Fruit fly (Drosophila melanogaster): Measurements from ENCODE around the gene CG6244.

The CG6244 gene

DNA sequence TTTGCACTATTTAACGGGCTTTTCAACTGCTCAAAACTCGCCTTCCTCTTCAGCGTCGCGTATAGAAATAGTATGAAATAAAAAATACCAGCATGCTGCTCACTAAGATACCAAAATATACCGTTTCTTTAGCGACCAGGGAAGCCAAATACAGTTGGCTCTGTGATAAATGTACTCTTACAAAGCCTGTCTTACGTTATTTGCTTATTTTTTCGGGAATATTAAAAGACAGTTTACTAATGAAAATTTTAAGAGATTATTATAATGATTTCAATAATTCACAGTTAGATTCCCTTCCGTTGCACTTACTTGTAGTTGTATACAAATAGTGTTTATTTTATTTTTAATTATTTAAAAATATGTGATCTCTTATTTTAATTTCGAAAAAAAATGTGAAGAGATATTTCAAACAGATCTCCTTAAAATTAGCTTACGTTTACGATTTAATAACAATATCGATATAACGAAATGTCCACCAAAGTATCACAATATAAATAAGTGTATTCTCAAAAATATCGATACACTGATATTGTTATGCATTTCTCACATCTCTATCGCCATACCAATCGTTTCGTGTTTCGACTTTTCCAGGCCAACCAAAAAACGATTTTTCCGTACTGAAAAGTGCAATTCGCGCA, 18.3 kb downstream of the CG6244 start, which contains the start of the genes DCP2 and dbo (continued):
- TF ChIP-seq danr (GFP tag; IDR thresholded peaks at IDR 0.05) (no peak), nerfin-1 (tag; optimal IDR thresholded peaks at IDR 0.05) (peak; percentile 28), CG4360 (GFP tag; IDR thresholded peaks at IDR 0.05) (no peak), CG18262 (tag; optimal IDR thresholded peaks at IDR 0.05) (peak; percentile 68), Drgx (GFP tag; IDR thresholded peaks at IDR 0.05) (peak; percentile 65), Sox100B (GFP tag; optimal IDR thresholded peaks at IDR 0.05) (peak; percentile 73), CG16813 (GFP tag; IDR thresholded peaks at IDR 0.05; ENCODE audit: partially characterized antibody) (peak; percentile 88), BEAF-32 (GFP tag; optimal IDR thresholded peaks at IDR 0.05) (peak; percentile 87), CG15073 (GFP tag; optimal IDR thresholded peaks at IDR 0.05) (peak; percentile 0), eyg (GFP tag; optimal IDR thresholded peaks at IDR 0.05) (no peak), CG13624 (GFP tag; optimal IDR thresholded peaks at IDR 0.05) (no peak), MBD-R2 (GFP tag; IDR thresholded peaks at IDR 0.05) (peak; percentile 20; the same call in 1 of the 2 replicates), Mes4 (GFP tag; optimal IDR thresholded peaks at IDR 0.05) (no peak), CG8290 (GFP tag; optimal IDR thresholded peaks at IDR 0.05) (no peak), CG8290 (tag; optimal IDR thresholded peaks at IDR 0.05) (peak in 1 of 2 experiments; percentile 52), NfI (GFP tag; optimal IDR thresholded peaks at IDR 0.05) (peak; percentile 77), nom (GFP tag; optimal IDR thresholded peaks at IDR 0.05) (no peak), fd3F (GFP tag; optimal IDR thresholded peaks at IDR 0.05) (peak; percentile 74), croc (GFP tag; conservative IDR thresholded peaks at IDR 0.05) (peak; percentile 47), CG5180 (GFP tag; optimal IDR thresholded peaks at IDR 0.05) (peak; percentile 15), Spps (tag; optimal IDR thresholded peaks at IDR 0.05) (no peak), z (GFP tag; IDR thresholded peaks at IDR 0.05) (no peak), CG14965 (GFP tag; optimal IDR thresholded peaks at IDR 0.05; ENCODE audit: borderline replicate concordance) (no peak), sqz (GFP tag; optimal IDR thresholded peaks at IDR 0.05) (no peak), CG15696 (tag; optimal IDR thresholded peaks at IDR 0.05) (peak; percentile 58), CG17568 (GFP tag; optimal IDR thresholded peaks at IDR 0.05) (no peak), CG12391 (tag; optimal IDR thresholded peaks at IDR 0.05) (peak; percentile 81), gcm (GFP tag; optimal IDR thresholded peaks at IDR 0.05) (peak; percentile 22), sens (GFP tag) (peak; percentile 67), slou (GFP tag; optimal IDR thresholded peaks at IDR 0.05) (no peak), nmo (GFP tag; optimal IDR thresholded peaks at IDR 0.05) (peak; percentile 65), CG6654 (GFP tag; optimal IDR thresholded peaks at IDR 0.05) (no peak), Hmr (GFP tag; optimal IDR thresholded peaks at IDR 0.05) (peak; percentile 54), CG10654 (GFP tag; optimal IDR thresholded peaks at IDR 0.05) (peak; percentile 47), Hey (tag; optimal IDR thresholded peaks at IDR 0.05) (no peak), CG6689 (GFP tag; IDR thresholded peaks at IDR 0.05) (peak; percentile 59; the same call in 1 of the 2 replicates), CG18599 (GFP tag; optimal IDR thresholded peaks at IDR 0.05) (peak; percentile 64), CG6854 (GFP tag; optimal IDR thresholded peaks at IDR 0.05) (no peak), kni (GFP tag; optimal IDR thresholded peaks at IDR 0.05) (no peak), chif (GFP tag; optimal IDR thresholded peaks at IDR 0.05) (peak in 1 of 2 experiments; percentile 54), Neu2 (GFP tag; optimal IDR thresholded peaks at IDR 0.05; ENCODE audit: borderline replicate concordance) (no peak), Lhr (GFP tag; optimal IDR thresholded peaks at IDR 0.05) (peak; percentile 21), CG11085 (GFP tag; IDR thresholded peaks at IDR 0.05) (peak; percentile 57), Fer1 (GFP tag; optimal IDR thresholded peaks at IDR 0.05) (peak; percentile 36), scrt (GFP tag; optimal IDR thresholded peaks at IDR 0.05) (no peak), unc-4 (GFP tag; IDR thresholded peaks at IDR 0.05; ENCODE audit: partially characterized antibody) (peak; percentile 81), yki (optimal IDR thresholded peaks at IDR 0.05) (no peak), CG6254 (GFP tag; optimal IDR thresholded peaks at IDR 0.05) (peak; percentile 22), tll (GFP tag; optimal IDR thresholded peaks at IDR 0.05) (no peak)

Data from whole organism, embryonic.